Worm (Caenorhabditis elegans) whole organism, L4/young adult: ENCODE results near the gene Y38C1AA.6.

Experiments used
- W03F9.2 ChIP-seq: fragments of 150-350 bp; optimal IDR thresholded peaks from 2 replicates; lab custom pipeline; 2014; ENCODE audit warnings: missing biosample characterization, missing genetic modification characterization
- dao-5 ChIP-seq: sonication (generic microtip); optimal IDR thresholded peaks from 2 replicates; lab custom pipeline; 2016; ENCODE audit warnings: missing genotype, missing genetic modification characterization, moderate library complexity, missing compliant biosample characterization
- him-1 ChIP-seq: sonication (generic microtip); optimal IDR thresholded peaks from 2 replicates; lab custom pipeline; 2016; ENCODE audit warnings: missing genotype, missing genetic modification reagents, missing genetic modification characterization, missing compliant biosample characterization

The Y38C1AA.6 gene

DNA sequence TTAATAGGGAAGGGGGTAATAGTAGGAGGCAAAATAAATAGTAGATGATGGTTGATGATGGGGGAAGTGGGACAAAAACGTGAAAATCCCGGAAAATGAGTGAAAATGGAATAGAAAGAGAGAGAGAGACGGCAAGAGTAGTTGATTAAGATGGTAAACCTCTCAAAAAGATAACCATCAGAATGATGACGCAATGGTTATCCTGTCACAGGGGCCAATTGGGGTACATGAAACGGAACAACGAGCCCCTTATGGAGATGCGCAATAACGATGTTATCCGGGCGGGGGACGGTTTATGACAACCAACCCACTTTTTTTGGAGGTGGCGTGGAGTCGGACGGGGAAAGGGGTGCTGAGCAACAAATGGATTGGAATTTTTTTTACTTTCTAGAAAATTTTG lies 12.8 kb upstream of the Y38C1AA.6 start:
- TF ChIP-seq him-1 (tag; lab: Kevin White, UChicago) (no peak), dao-5 (tag; lab: Kevin White, UChicago) (no peak), W03F9.2 (no peak)

DNA sequence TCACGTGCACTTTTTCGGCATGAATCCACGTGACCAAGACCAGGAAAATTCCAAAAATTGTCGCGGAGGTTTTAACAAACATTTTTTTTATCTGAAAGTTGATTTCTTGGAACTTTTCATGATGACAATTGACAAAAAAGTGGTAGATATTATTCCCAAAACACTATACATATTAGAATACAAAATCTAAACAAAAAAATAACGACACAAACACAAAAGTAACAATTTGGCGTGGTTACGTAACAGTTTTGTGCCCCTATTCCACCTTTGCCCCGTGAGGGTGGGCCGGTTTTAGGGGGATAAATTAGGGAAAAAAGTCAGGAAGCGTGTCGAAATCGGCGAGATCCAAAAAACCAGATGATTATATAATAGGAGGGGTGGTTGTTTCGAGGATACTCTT lies 4.8 kb upstream of the Y38C1AA.6 start, which contains the start of gene gegf-1:
TSS of gene gegf-1 (minus strand) at position 101 of the 400 bp plus-strand sequence.
- TF ChIP-seq dao-5 (tag; lab: Kevin White, UChicago) (no peak), W03F9.2 (no peak), him-1 (tag; lab: Kevin White, UChicago) (no peak)

DNA sequence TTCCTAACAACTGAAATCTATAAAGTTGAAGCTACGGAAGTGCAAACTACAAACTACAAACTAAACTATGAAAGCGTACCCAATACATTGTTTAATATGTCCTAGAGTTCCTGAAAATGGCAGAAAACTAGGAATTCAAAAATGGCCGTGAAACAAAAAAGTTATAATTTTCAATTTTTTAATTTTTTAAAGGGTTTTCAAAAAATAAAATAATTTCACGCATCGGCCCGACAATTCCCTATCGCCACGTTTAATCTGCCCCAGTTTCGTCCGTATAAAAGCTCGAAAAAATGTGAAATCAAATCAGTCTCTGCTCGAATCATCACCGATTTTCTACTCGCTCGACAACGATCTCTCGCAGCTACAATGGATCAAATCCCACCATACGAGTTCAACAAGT lies 4.0 kb upstream of the Y38C1AA.6 start, which contains the start of gene Y38C1AA.7:
TSS of gene Y38C1AA.7 (plus strand) at position 301 of the 400 bp plus-strand sequence.
- TF ChIP-seq dao-5 (tag; lab: Kevin White, UChicago) (no peak), him-1 (tag; lab: Kevin White, UChicago) (no peak), W03F9.2 (no peak)

DNA sequence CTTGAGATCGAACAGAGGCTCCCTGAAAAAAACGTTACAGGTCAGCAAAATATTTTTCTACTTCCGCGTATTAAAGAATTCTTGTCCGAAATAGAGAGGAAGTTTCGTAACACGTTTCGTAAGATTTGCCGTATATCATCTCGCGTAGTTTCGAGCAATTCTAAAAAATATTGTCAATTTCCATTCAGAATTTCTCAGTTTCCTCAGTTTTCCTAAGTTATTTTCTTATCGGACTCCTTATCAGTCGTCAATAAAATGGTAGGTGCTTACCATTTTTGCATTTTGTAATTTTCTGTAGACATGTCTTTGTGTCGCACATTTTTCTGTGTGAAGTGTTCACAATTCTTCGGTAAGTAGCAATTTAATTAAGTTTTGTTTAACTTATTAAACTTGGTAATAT lies 2.8 kb upstream of the Y38C1AA.6 start, which contains the start of gene Y38C1AA.19:
TSS of gene Y38C1AA.19 (plus strand) at position 301 of the 400 bp plus-strand sequence.
- TF ChIP-seq him-1 (tag; lab: Kevin White, UChicago) = no peak
- TF ChIP-seq dao-5 (tag; lab: Kevin White, UChicago) = no peak
- TF ChIP-seq W03F9.2 = no peak

DNA sequence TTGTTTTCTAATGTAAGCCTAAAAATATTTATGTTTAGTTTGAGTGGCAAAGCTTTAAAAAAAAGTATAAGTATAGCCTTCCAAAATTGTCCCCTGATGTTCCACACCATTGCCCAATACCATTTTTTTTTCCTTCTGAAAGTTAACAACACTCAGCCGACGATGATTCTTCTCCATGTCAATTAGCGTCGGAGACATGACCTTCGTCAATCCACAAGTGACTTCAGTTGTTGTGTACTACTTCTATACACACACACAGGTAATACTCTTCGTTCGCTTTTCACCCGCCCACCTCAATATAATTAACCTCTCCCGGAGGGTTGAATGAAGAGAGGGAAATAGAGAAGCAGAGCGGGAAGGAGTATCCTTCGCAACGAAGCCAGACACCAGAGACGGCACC lies 2.1 kb downstream of the Y38C1AA.6 start, which contains the start of gene cutl-24:
TSS of gene cutl-24 (plus strand) at position 301 of the 400 bp plus-strand sequence.
- no peak for TF ChIP-seq W03F9.2

DNA sequence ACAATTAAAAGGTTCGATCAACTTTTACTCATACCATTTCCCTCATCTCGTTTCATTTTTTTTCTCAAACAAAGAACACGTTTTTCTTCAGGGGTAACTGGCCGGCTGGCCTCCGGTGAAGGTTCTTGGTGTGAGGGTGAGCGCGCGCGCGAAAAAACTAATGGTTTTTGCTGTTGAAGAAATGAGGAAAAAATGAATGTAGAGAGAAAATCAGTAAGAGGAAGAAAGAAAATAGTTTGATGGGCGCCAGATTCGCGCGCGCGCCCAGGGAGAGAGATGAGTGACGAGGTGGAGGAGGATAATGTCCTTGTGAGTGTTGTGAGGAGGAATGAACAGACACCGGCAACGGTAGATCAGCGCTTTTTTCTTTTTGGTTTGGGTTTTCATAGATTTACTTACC lies 8.4 kb downstream of the Y38C1AA.6 start:
- TF ChIP-seq dao-5 (tag; lab: Kevin White, UChicago) (no peak), W03F9.2 (no peak), him-1 (tag; lab: Kevin White, UChicago) (no peak)

DNA sequence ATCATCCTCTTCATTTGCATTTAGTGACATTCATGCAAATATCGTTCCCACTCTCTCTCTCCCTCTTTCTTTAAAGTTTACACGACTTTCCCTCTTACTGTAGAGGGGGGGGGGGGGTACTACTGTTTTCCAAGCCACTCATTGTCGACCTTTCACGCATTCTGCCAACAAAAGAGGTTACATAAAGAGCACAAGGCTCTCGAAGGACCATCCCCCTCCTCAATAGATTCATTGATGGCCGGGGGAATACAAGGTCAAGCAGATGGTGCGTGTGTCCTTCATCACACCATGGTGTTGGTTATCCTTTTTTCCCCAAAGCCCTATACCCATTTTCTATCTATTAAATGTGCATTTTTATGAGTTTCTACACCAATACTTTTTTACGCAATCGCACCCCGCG lies 10.4 kb downstream of the Y38C1AA.6 start:
- no peak for TF ChIP-seq W03F9.2
- no peak for TF ChIP-seq dao-5 (tag; lab: Kevin White, UChicago)
- no peak for TF ChIP-seq him-1 (tag; lab: Kevin White, UChicago)

DNA sequence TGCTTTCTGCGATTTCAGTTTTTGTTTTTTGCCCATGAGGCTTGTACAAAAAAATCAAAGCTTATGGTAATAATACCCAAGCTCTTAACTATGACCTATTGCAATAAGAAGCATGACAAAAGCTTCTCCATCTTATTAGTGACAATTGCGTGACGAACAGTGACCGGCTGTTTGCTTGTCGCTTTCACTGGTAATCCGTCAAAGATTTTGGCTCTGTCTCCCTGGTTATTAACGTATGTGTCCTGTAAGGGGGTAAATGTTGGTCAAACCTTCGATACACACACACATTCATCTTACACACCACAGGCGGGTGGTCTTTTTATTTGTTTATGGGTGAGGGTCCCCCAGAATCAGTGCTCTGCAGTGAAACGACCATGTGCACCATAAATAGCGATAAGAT lies 11.5 kb downstream of the Y38C1AA.6 start:
- TF ChIP-seq dao-5 (tag; lab: Kevin White, UChicago) (no peak), W03F9.2 (no peak), him-1 (tag; lab: Kevin White, UChicago) (no peak)

DNA sequence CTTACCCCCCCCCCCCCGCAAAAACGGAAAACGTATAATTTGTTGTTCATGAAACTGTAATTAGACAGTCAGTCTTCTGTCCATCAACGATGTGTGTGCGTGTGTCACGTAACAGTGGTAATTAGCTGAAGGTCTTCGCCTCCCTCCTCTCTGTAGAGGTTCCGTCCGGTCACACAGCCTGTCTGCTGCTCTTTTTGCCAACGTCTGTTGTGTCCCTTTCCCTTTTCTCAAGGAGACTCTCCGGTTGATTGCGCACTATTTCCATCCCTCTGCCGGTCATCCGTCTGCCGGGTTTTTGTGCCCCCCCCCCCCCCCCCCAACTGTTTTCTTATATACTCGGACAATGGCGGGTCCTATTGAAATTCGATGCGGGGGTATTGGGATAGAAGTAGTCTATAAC lies 13.1 kb downstream of the Y38C1AA.6 start:
- TF ChIP-seq dao-5 (tag; lab: Kevin White, UChicago) (no peak), him-1 (tag; lab: Kevin White, UChicago) (no peak), W03F9.2 (no peak)

DNA sequence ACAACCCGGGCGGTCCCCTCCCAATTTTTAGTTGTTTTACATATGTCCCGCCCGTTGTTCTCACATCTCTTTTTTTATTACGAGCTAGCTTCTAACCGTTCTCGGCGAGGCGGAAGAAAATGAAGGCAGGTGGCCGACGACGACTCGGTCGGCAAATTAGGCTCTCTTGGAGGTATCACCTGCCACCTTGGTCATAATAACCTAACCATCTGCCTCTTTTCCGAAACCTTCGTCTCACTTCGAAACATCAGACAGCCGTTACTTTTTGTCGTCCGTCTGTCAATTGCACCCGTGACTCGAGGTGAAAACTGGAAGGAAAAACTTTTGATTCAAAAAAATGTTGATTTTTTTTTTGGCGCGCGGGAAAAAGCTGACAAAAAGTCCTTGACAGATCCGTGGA lies 14.9 kb downstream of the Y38C1AA.6 start:
- no peak for TF ChIP-seq W03F9.2
- no peak for TF ChIP-seq dao-5 (tag; lab: Kevin White, UChicago)
- TF ChIP-seq him-1 (tag; lab: Kevin White, UChicago) = no peak

DNA sequence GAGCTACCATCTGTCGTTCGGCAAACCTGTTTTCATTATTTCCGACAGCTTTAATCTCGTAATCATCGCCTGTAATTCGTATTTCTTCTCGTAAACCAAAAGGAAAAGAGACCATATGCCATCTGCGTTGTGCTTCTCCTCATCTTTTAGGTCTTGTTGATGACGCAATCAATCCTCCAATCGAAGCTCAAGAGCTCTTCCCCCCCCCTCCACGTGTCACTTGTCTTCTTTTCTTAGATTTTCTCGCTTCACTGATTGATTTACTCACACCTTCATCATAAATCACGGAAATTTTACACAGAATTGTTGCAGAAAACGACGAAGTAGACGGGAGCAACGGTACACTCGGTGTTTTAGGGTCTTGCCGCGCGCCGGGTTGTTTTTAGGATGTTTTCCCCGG lies 16.1 kb downstream of the Y38C1AA.6 start, which contains the start of gene tcl-2:
TSS of gene tcl-2 (plus strand) at position 388 of the 400 bp plus-strand sequence.
- TF ChIP-seq W03F9.2 (no peak), him-1 (tag; lab: Kevin White, UChicago) (no peak), dao-5 (tag; lab: Kevin White, UChicago) (no peak)

DNA sequence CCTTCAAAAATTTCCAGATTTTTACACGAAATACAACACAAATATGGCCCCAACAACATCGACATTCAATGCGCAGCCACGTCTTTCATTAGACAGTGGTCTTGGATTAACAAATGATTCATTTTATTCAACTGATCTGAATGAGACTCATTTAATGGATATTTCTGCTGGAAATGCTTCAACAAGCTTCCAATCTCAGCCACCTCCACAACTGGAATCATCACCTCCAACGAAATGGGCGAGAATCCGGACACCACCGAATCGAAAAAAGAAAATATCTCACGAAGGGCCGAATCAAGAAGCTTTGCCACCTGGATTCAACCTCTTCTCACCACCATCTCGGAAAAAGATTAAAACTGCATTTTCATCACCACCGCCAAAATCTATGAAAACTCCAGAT lies 17.1 kb downstream of the Y38C1AA.6 start:
- TF ChIP-seq dao-5 (tag; lab: Kevin White, UChicago) (no peak), him-1 (tag; lab: Kevin White, UChicago) (no peak), W03F9.2 (no peak)

DNA sequence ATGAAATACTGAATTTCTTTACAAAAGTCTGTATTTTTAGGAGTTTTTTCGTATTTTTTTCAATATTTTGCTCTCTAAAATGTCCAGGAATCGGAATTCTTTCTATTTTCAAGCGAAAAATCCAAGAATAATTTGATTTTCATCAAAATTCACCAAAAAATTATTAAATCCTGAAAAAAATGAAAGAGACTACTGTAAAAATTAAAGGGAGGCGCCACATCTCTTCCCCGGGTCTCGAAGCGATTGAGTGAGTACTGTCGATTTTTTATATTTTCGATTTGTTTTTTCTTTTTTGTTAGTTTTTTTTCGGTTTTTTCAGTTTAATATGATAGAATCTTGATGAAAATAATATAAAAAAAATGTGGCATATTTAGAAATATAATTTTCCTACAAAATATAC lies 20.9 kb downstream of the Y38C1AA.6 start:
- TF ChIP-seq him-1 (tag; lab: Kevin White, UChicago) (no peak), dao-5 (tag; lab: Kevin White, UChicago) (no peak), W03F9.2 (no peak)

DNA sequence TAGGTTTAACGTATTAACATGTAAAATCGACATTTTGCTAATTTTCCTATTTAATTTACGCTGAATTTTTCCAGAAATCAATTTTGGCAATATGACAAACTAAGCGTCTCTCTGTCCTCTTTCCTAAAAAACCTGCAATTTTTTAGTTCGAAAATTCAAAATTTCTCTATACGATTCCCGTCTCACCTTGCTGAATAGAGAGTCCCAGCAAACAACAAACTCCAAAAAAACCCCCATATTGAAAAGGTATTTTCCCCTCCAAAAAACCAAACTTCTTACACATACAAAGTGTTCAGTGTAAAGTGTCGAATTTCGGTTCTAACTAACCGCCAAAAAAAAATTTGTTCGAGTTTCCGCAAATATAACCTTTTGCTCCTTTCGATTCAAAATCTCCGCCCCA lies 21.6 kb downstream of the Y38C1AA.6 start, which contains the start of gene pnc-1:
TSS of gene pnc-1 (plus strand) at position 301 of the 400 bp plus-strand sequence.
- TF ChIP-seq him-1 (tag; lab: Kevin White, UChicago) (no peak), dao-5 (tag; lab: Kevin White, UChicago) (no peak), W03F9.2 (no peak)

DNA sequence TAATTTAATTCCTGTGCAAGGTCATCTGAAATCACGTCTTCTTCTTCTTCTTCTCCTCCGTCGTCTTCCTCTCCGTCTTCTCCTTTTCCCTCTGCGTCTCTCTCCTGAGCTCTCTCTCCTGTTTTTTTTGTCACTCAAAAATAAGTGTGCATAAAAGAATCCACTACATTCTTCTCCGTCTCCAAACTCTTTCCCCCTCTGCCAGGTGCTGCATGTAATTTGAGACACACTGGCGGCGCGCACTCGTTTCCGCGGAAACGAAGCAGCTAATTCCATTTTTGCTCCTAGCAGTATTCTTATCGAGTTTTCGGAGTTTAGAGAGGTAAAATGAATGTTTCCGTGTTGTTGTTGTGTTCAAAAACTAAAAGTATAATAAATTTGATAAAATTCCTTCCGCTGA lies 23.5 kb downstream of the Y38C1AA.6 start:
- no peak for TF ChIP-seq dao-5 (tag; lab: Kevin White, UChicago)
- no peak for TF ChIP-seq W03F9.2
- TF ChIP-seq him-1 (tag; lab: Kevin White, UChicago) = no peak
